Fruit fly (Drosophila melanogaster): ENCODE results near the gene CG1578.

The CG1578 gene

dm6 chrX:11788187-11788870, 28.0 kb downstream of the CG1578 start (continued):
- TF ChIP-seq Sry-δ (GFP tag; optimal IDR thresholded peaks at IDR 0.05): peak; percentile 28
- peak; percentile 63 for TF ChIP-seq Chrac-16 (GFP tag; optimal IDR thresholded peaks at IDR 0.05)
- peak; percentile 28 for TF ChIP-seq Deaf1 (tag; optimal IDR thresholded peaks at IDR 0.05)
- TF ChIP-seq CG4617 (GFP tag; optimal IDR thresholded peaks at IDR 0.05; ENCODE audit: borderline replicate concordance): no peak
- peak; percentile 19 for TF ChIP-seq CG3407 (GFP tag; optimal IDR thresholded peaks at IDR 0.05)
- no peak for TF ChIP-seq Stat92E (GFP tag; optimal IDR thresholded peaks at IDR 0.05)
- TF ChIP-seq slbo (GFP tag; IDR thresholded peaks at IDR 0.05): peak; percentile 79
- peak; percentile 69 for TF ChIP-seq az2 (GFP tag; optimal IDR thresholded peaks at IDR 0.05)
- no peak for TF ChIP-seq CG10543 (GFP tag; optimal IDR thresholded peaks at IDR 0.05)
- TF ChIP-seq CG7928 (GFP tag; optimal IDR thresholded peaks at IDR 0.05): no peak
- no peak for TF ChIP-seq usp (GFP tag; optimal IDR thresholded peaks at IDR 0.05)
- TF ChIP-seq CG17829 (tag; optimal IDR thresholded peaks at IDR 0.05): peak; percentile 63
- TF ChIP-seq otp (GFP tag; IDR thresholded peaks at IDR 0.05): peak; percentile 79
- peak; percentile 64 for TF ChIP-seq lbe (GFP tag; optimal IDR thresholded peaks at IDR 0.05)
- peak; percentile 31; the same call in 1 of the 3 replicates for TF ChIP-seq CG2889 (GFP tag; IDR thresholded peaks at IDR 0.05)
- TF ChIP-seq knrl (GFP tag; IDR thresholded peaks at IDR 0.05; ENCODE audit: partially characterized antibody): no peak
- TF ChIP-seq CG3065 (GFP tag; optimal IDR thresholded peaks at IDR 0.05): no peak
- peak; percentile 37 for TF ChIP-seq fu2 (GFP tag; optimal IDR thresholded peaks at IDR 0.05)
- TF ChIP-seq Taf1 (GFP tag; IDR thresholded peaks at IDR 0.05): 0 out of 2 replicates have a peak, but pooled peaks have one; percentile 17
- no peak for TF ChIP-seq hkb (optimal IDR thresholded peaks at IDR 0.05)
- TF ChIP-seq hkb (GFP tag; IDR thresholded peaks at IDR 0.05): peak; percentile 85
- TF ChIP-seq CG16863 (GFP tag; optimal IDR thresholded peaks at IDR 0.05): peak; percentile 55
- peak; percentile 70 for TF ChIP-seq ind (GFP tag; optimal IDR thresholded peaks at IDR 0.05)
- TF ChIP-seq CG10366 (GFP tag; IDR thresholded peaks at IDR 0.05): peak; percentile 75
- TF ChIP-seq tup (GFP tag; optimal IDR thresholded peaks at IDR 0.05): no peak
- TF ChIP-seq odd (GFP tag; optimal IDR thresholded peaks at IDR 0.05): peak; percentile 54
- TF ChIP-seq ase (GFP tag; IDR thresholded peaks at IDR 0.05): peak; percentile 56; the same call in 2 of the 3 replicates
- TF ChIP-seq CG18764 (GFP tag; optimal IDR thresholded peaks at IDR 0.05): peak; percentile 16
- TF ChIP-seq CTCF (GFP tag; optimal IDR thresholded peaks at IDR 0.05): peak; percentile 9
- peak; percentile 65 for TF ChIP-seq CG5953 (GFP tag; IDR thresholded peaks at IDR 0.05)
- TF ChIP-seq tll (GFP tag; optimal IDR thresholded peaks at IDR 0.05): no peak
- no peak for TF ChIP-seq kni (GFP tag; optimal IDR thresholded peaks at IDR 0.05)
- TF ChIP-seq ewg (GFP tag; optimal IDR thresholded peaks at IDR 0.05): peak; percentile 52
- peak; percentile 43 for TF ChIP-seq CG15696 (tag; optimal IDR thresholded peaks at IDR 0.05)
- no peak for TF ChIP-seq CG33557 (GFP tag; optimal IDR thresholded peaks at IDR 0.05)
- peak; percentile 19 for TF ChIP-seq CG8359 (GFP tag; optimal IDR thresholded peaks at IDR 0.05; ENCODE audit: borderline replicate concordance)
- TF ChIP-seq C15 (GFP tag; IDR thresholded peaks at IDR 0.05): no peak
- TF ChIP-seq ranshi (GFP tag; IDR thresholded peaks at IDR 0.05): peak; percentile 79
- no peak for TF ChIP-seq CG11085 (GFP tag; IDR thresholded peaks at IDR 0.05)
- peak; percentile 79 for TF ChIP-seq CG11695 (GFP tag; IDR thresholded peaks at IDR 0.05)
- no peak for TF ChIP-seq sc (optimal IDR thresholded peaks at IDR 0.05)
- TF ChIP-seq sc (GFP tag; optimal IDR thresholded peaks at IDR 0.05): no peak
- peak; percentile 61 for TF ChIP-seq CG12942 (GFP tag; optimal IDR thresholded peaks at IDR 0.05)
- TF ChIP-seq Mrtf (GFP tag; IDR thresholded peaks at IDR 0.05): 0 out of 3 replicates have a peak, but pooled peaks have one; percentile 34
- TF ChIP-seq CG1024 (GFP tag; IDR thresholded peaks at IDR 0.05): peak; percentile 41; the same call in 1 of the 2 replicates
- TF ChIP-seq Side (GFP tag; optimal IDR thresholded peaks at IDR 0.05): peak; percentile 55
- TF ChIP-seq Jarid2 (GFP tag; optimal IDR thresholded peaks at IDR 0.05): peak; percentile 37
- TF ChIP-seq stwl (tag; optimal IDR thresholded peaks at IDR 0.05): no peak
- peak; percentile 66 for TF ChIP-seq CG18262 (tag; optimal IDR thresholded peaks at IDR 0.05)
- TF ChIP-seq BtbVII (GFP tag; optimal IDR thresholded peaks at IDR 0.05): peak; percentile 66

Measured in whole organism, embryonic.